Fruit fly (Drosophila melanogaster): ENCODE measurements around the gene CG7988.
A peak's percentile ranks its signal among the peaks of the same experiment; 100 is the strongest.

Gene CG7988

dm6 chr3R:18226043-18226808, 5.9 kb downstream of the CG7988 start, which contains the start of the genes CG7168 and Mdh2:
TSS of gene CG7168 (minus strand) at chr3R:18226082.
TSS of gene Mdh2 (plus strand) at chr3R:18226396.
- TF ChIP-seq CG1620 (GFP tag; optimal IDR thresholded peaks at IDR 0.05) (no peak), CG5204 (GFP tag; optimal IDR thresholded peaks at IDR 0.05) (no peak), cnc (optimal IDR thresholded peaks at IDR 0.05) (no peak), CG12768 (GFP tag; optimal IDR thresholded peaks at IDR 0.05) (peak; percentile 49), cic (GFP tag; optimal IDR thresholded peaks at IDR 0.05) (no peak), CG7045 (GFP tag; optimal IDR thresholded peaks at IDR 0.05) (no peak), kay (GFP tag; ENCODE audit: borderline replicate concordance) (no peak), Mnt (GFP tag; optimal IDR thresholded peaks at IDR 0.05) (peak; percentile 35), CG7101 (tag; optimal IDR thresholded peaks at IDR 0.05) (no peak), CG11617 (GFP tag; optimal IDR thresholded peaks at IDR 0.05) (peak; percentile 30), CG14711 (tag; optimal IDR thresholded peaks at IDR 0.05) (peak; percentile 90), pad (GFP tag; optimal IDR thresholded peaks at IDR 0.05) (peak; percentile 4), Clk (GFP tag; optimal IDR thresholded peaks at IDR 0.05) (no peak), ovo (GFP tag; optimal IDR thresholded peaks at IDR 0.05) (no peak), bab1 (GFP tag; optimal IDR thresholded peaks at IDR 0.05) (peak; percentile 35), toe (GFP tag; optimal IDR thresholded peaks at IDR 0.05) (no peak), tj (GFP tag; optimal IDR thresholded peaks at IDR 0.05) (peak; percentile 28), Crg-1 (GFP tag; optimal IDR thresholded peaks at IDR 0.05) (no peak), CG33017 (tag; optimal IDR thresholded peaks at IDR 0.05) (no peak), Hr96 (GFP tag; optimal IDR thresholded peaks at IDR 0.05) (no peak)

DNA sequence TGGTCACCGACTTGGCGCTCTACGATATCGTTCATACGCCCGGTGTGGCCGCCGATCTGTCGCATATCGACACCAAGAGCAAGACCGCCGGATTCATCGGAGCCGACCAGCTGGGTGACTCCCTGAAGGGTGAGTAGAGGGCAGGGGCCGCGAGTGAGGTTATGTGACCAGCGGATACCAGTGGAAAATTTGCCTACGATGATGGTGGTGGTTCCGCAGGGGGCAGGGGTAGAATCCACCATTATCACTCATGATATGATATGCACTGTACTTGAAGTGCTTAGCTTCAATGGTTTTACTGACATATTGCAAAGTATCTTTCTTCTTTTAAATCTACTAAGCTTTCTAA, 6.5 kb downstream of the CG7988 start:
- TF ChIP-seq CG14711 (tag; optimal IDR thresholded peaks at IDR 0.05) = no peak
- no peak for TF ChIP-seq Clk (GFP tag; optimal IDR thresholded peaks at IDR 0.05)
- TF ChIP-seq CG7101 (tag; optimal IDR thresholded peaks at IDR 0.05) = no peak
- no peak for TF ChIP-seq CG33017 (tag; optimal IDR thresholded peaks at IDR 0.05)
- TF ChIP-seq Crg-1 (GFP tag; optimal IDR thresholded peaks at IDR 0.05) = no peak
- no peak for TF ChIP-seq tj (GFP tag; optimal IDR thresholded peaks at IDR 0.05)
- no peak for TF ChIP-seq CG12768 (GFP tag; optimal IDR thresholded peaks at IDR 0.05)
- no peak for TF ChIP-seq Mnt (GFP tag; optimal IDR thresholded peaks at IDR 0.05)
- no peak for TF ChIP-seq CG7045 (GFP tag; optimal IDR thresholded peaks at IDR 0.05)
- TF ChIP-seq kay (GFP tag; ENCODE audit: borderline replicate concordance) = no peak
- no peak for TF ChIP-seq CG11617 (GFP tag; optimal IDR thresholded peaks at IDR 0.05)
- no peak for TF ChIP-seq pad (GFP tag; optimal IDR thresholded peaks at IDR 0.05)
- TF ChIP-seq bab1 (GFP tag; optimal IDR thresholded peaks at IDR 0.05) = no peak
- TF ChIP-seq ovo (GFP tag; optimal IDR thresholded peaks at IDR 0.05) = no peak
- no peak for TF ChIP-seq cic (GFP tag; optimal IDR thresholded peaks at IDR 0.05)

- no peak for TF ChIP-seq CG1620 (GFP tag; optimal IDR thresholded peaks at IDR 0.05)
- no peak for TF ChIP-seq CG14711 (tag; optimal IDR thresholded peaks at IDR 0.05)
- TF ChIP-seq bab1 (GFP tag; optimal IDR thresholded peaks at IDR 0.05) = no peak
- no peak for TF ChIP-seq pad (GFP tag; optimal IDR thresholded peaks at IDR 0.05)
- TF ChIP-seq Crg-1 (GFP tag; optimal IDR thresholded peaks at IDR 0.05) = no peak
- no peak for TF ChIP-seq kay (GFP tag; ENCODE audit: borderline replicate concordance)
- TF ChIP-seq cic (GFP tag; optimal IDR thresholded peaks at IDR 0.05) = no peak
- no peak for TF ChIP-seq Mnt (GFP tag; optimal IDR thresholded peaks at IDR 0.05)
- no peak for TF ChIP-seq CG5204 (GFP tag; optimal IDR thresholded peaks at IDR 0.05)
- TF ChIP-seq cnc (optimal IDR thresholded peaks at IDR 0.05) = no peak
- TF ChIP-seq ovo (GFP tag; optimal IDR thresholded peaks at IDR 0.05) = no peak
- no peak for TF ChIP-seq toe (GFP tag; optimal IDR thresholded peaks at IDR 0.05)
- TF ChIP-seq CG12768 (GFP tag; optimal IDR thresholded peaks at IDR 0.05) = no peak
- TF ChIP-seq CG7101 (tag; optimal IDR thresholded peaks at IDR 0.05) = no peak
- TF ChIP-seq Clk (GFP tag; optimal IDR thresholded peaks at IDR 0.05) = no peak
Observed at dm6 chr3R:18227385-18227784, 7.1 kb downstream of the CG7988 start.

DNA sequence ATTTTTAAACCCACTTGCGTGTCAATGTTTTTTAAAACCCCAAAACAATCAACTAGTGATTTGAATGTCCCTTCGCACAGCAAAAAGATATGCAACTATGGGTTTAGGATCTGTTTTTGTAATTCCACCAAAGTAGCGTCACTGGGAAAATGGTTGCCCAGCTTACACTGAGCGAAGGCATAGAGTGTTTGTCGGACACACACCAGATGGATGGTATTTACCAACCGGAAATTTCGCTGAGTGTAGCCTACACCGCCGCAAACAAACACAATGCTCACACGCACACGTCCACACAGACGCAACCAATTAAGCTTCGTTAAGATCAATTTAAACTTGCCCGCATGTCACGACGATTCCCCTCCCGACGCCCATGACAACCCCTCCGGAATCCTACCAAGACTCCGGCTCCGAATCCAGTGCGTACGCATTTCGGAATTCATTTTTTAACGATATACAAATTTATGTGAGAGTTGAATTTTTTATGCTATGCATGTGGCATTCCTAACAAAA, 8.4 kb downstream of the CG7988 start:
- peak; percentile 40 for TF ChIP-seq CG12768 (GFP tag; optimal IDR thresholded peaks at IDR 0.05)
- TF ChIP-seq CG14711 (tag; optimal IDR thresholded peaks at IDR 0.05) = no peak

- TF ChIP-seq Hr96 (GFP tag; optimal IDR thresholded peaks at IDR 0.05) (no peak), tj (GFP tag; optimal IDR thresholded peaks at IDR 0.05) (no peak), CG1620 (GFP tag; optimal IDR thresholded peaks at IDR 0.05) (no peak), cic (GFP tag; optimal IDR thresholded peaks at IDR 0.05) (peak; percentile 16), CG11617 (GFP tag; optimal IDR thresholded peaks at IDR 0.05) (no peak), pad (GFP tag; optimal IDR thresholded peaks at IDR 0.05) (no peak)
Observed at dm6 chr3R:18230229-18230628, 9.9 kb downstream of the CG7988 start.

dm6 chr3R:18232187-18232586, 11.9 kb downstream of the CG7988 start:
- TF ChIP-seq toe (GFP tag; optimal IDR thresholded peaks at IDR 0.05) = no peak
- no peak for TF ChIP-seq kay (GFP tag; ENCODE audit: borderline replicate concordance)
- no peak for TF ChIP-seq CG7045 (GFP tag; optimal IDR thresholded peaks at IDR 0.05)
- TF ChIP-seq CG1620 (GFP tag; optimal IDR thresholded peaks at IDR 0.05) = no peak
- no peak for TF ChIP-seq bab1 (GFP tag; optimal IDR thresholded peaks at IDR 0.05)
- no peak for TF ChIP-seq CG7101 (tag; optimal IDR thresholded peaks at IDR 0.05)
- no peak for TF ChIP-seq CG11617 (GFP tag; optimal IDR thresholded peaks at IDR 0.05)
- TF ChIP-seq Clk (GFP tag; optimal IDR thresholded peaks at IDR 0.05) = no peak
- TF ChIP-seq tj (GFP tag; optimal IDR thresholded peaks at IDR 0.05) = no peak
- TF ChIP-seq CG14711 (tag; optimal IDR thresholded peaks at IDR 0.05) = no peak
